Fruit fly (Drosophila melanogaster): Measurements from ENCODE around the gene mld.

- TF ChIP-seq Sin3A (optimal IDR thresholded peaks at IDR 0.05) (no peak), Myc (optimal IDR thresholded peaks at IDR 0.05) (no peak)
These were observed 15.6 kb upstream of the mld start for dm6 chr3R:24569669-24570349.
